Fruit fly (Drosophila melanogaster) whole organism, embryonic: ENCODE measurements around the gene CG5644.

Experiments used
- Bgb ChIP-seq: fragments of 200-800 bp; sonication (Bioruptor generic); IDR thresholded peaks from 2 replicates; pipeline ENCODE4 v1.3.6; 2022; ENCODE audit warnings: missing biosample characterization, missing genetic modification characterization; ENCODE audit not compliant: partially characterized antibody
- CG11456 ChIP-seq: fragments of 200-800 bp; sonication (Bioruptor generic); IDR thresholded peaks from 3 replicates; pipeline ENCODE4 v1.3.6; 2022; ENCODE audit warnings: missing biosample characterization, missing genetic modification characterization
- CG12219 ChIP-seq: fragments of 200-800 bp; sonication (Bioruptor generic); optimal IDR thresholded peaks from 3 replicates; lab custom pipeline; 2018; ENCODE audit warnings: missing biosample characterization, mild to moderate bottlenecking, missing genetic modification characterization
- CG12391 ChIP-seq: fragments of 200-800 bp; sonication (Bioruptor generic); optimal IDR thresholded peaks from 3 replicates; lab custom pipeline; 2018; ENCODE audit warnings: missing biosample characterization, mild to moderate bottlenecking, missing genetic modification characterization, moderate library complexity
- CG13287 ChIP-seq: fragments of 200-800 bp; sonication (Bioruptor generic); IDR thresholded peaks from 2 replicates; pipeline ENCODE4 v1.3.6; 2022; ENCODE audit warnings: missing biosample characterization, missing genetic modification characterization; ENCODE audit not compliant: partially characterized antibody
- CG15514 ChIP-seq: fragments of 200-800 bp; sonication (Bioruptor generic); optimal IDR thresholded peaks from 3 replicates; lab custom pipeline; 2017; ENCODE audit warnings: missing biosample characterization, missing genetic modification characterization, mild to moderate bottlenecking, moderate library complexity, missing genetic modification reagents
- CG1603 ChIP-seq: fragments of 200-800 bp; sonication (Bioruptor generic); optimal IDR thresholded peaks from 2 replicates; lab custom pipeline; 2019; ENCODE audit warnings: missing biosample characterization, mild to moderate bottlenecking, missing genetic modification characterization, moderate library complexity
- CG18011 ChIP-seq: fragments of 200-800 bp; sonication (Bioruptor generic); optimal IDR thresholded peaks from 2 replicates; lab custom pipeline; 2017; ENCODE audit warnings: missing biosample characterization, missing genetic modification characterization, mild to moderate bottlenecking, moderate library complexity, missing genotype
- CG2120 ChIP-seq: fragments of 200-800 bp; sonication (Bioruptor generic); optimal IDR thresholded peaks from 3 replicates; lab custom pipeline; 2016; ENCODE audit warnings: missing biosample characterization, missing genetic modification characterization
- CG2202 ChIP-seq: fragments of 200-800 bp; sonication (Bioruptor generic); optimal IDR thresholded peaks from 2 replicates; lab custom pipeline; 2018; ENCODE audit warnings: missing biosample characterization, mild to moderate bottlenecking, missing genetic modification characterization
- CG31388 ChIP-seq: fragments of 200-800 bp; sonication (Bioruptor generic); optimal IDR thresholded peaks from 2 replicates; lab custom pipeline; 2016; ENCODE audit warnings: missing biosample characterization, missing genetic modification characterization
- CG31441 ChIP-seq: fragments of 200-800 bp; sonication (Bioruptor generic); IDR thresholded peaks from 2 replicates; pipeline ENCODE4 v1.3.6; 2022; ENCODE audit warnings: missing biosample characterization, missing genetic modification characterization
- CG34224 ChIP-seq: fragments of 200-800 bp; sonication (Bioruptor generic); IDR thresholded peaks from 3 replicates; pipeline ENCODE4 v1.3.6; 2022; ENCODE audit warnings: missing biosample characterization, missing genetic modification characterization; ENCODE audit not compliant: partially characterized antibody
- CG4820 ChIP-seq: fragments of 200-800 bp; sonication (Bioruptor generic); optimal IDR thresholded peaks from 3 replicates; lab custom pipeline; 2016; ENCODE audit warnings: missing biosample characterization, missing genetic modification characterization
- CG7556 ChIP-seq: fragments of 200-800 bp; sonication (Bioruptor generic); optimal IDR thresholded peaks from 2 replicates; lab custom pipeline; 2017; ENCODE audit warnings: missing biosample characterization, mild to moderate bottlenecking, missing genetic modification characterization
- CG7745 ChIP-seq: fragments of 200-800 bp; sonication (Bioruptor generic); optimal IDR thresholded peaks from 2 replicates; lab custom pipeline; 2018; ENCODE audit warnings: missing biosample characterization, mild to moderate bottlenecking, missing genetic modification characterization, moderate library complexity
- CG8290 ChIP-seq, 3 experiments: fragments of 200-800 bp; sonication (Bioruptor generic); optimal IDR thresholded peaks; 2 replicates each; lab custom pipeline; 2016 to 2019; ENCODE audit warnings: missing biosample characterization in 3 of 3, missing genetic modification characterization in 3 of 3, mild to moderate bottlenecking in 2 of 3, moderate library complexity in 1 of 3
- Camta ChIP-seq: fragments of 200-800 bp; sonication (Bioruptor generic); optimal IDR thresholded peaks from 2 replicates; lab custom pipeline; 2016; ENCODE audit warnings: missing biosample characterization, missing genetic modification characterization
- CoRest ChIP-seq: fragments of 200-800 bp; sonication (Bioruptor generic); optimal IDR thresholded peaks from 3 replicates; lab custom pipeline; 2018; ENCODE audit warnings: missing biosample characterization, mild to moderate bottlenecking, missing genetic modification characterization, moderate library complexity
- Dek ChIP-seq: fragments of 200-800 bp; sonication (Bioruptor generic); optimal IDR thresholded peaks from 3 replicates; lab custom pipeline; 2019; ENCODE audit warnings: missing biosample characterization, mild to moderate bottlenecking, missing genetic modification characterization, moderate library complexity
- Dll ChIP-seq: fragments of 200-800 bp; sonication (Bioruptor generic); IDR thresholded peaks from 4 replicates; pipeline ENCODE4 v1.3.6; 2022; ENCODE audit warnings: missing biosample characterization, missing genetic modification characterization; ENCODE audit not compliant: partially characterized antibody
- Dref ChIP-seq: fragments of 200-800 bp; sonication (Bioruptor generic); IDR thresholded peaks from 2 replicates; pipeline ENCODE4 v1.3.6; 2022; ENCODE audit warnings: missing biosample characterization, missing genetic modification characterization
- HmgD ChIP-seq: fragments of 200-800 bp; sonication (Bioruptor generic); optimal IDR thresholded peaks from 3 replicates; lab custom pipeline; 2016; ENCODE audit warnings: missing biosample characterization, missing genetic modification characterization
- Hr39 ChIP-seq: fragments of >200 bp; optimal IDR thresholded peaks from 2 replicates; lab custom pipeline; 2017
- Myb ChIP-seq: fragments of 200-800 bp; sonication (Bioruptor generic); optimal IDR thresholded peaks from 2 replicates; lab custom pipeline; 2016; ENCODE audit warnings: missing biosample characterization, missing genetic modification characterization
- Opbp ChIP-seq: fragments of 200-800 bp; sonication (Bioruptor generic); IDR thresholded peaks from 3 replicates; pipeline ENCODE4 v1.3.6; 2022; ENCODE audit warnings: missing biosample characterization, missing genetic modification characterization; ENCODE audit not compliant: partially characterized antibody
- Scr ChIP-seq: fragments of 200-800 bp; sonication (Bioruptor generic); IDR thresholded peaks from 2 replicates; pipeline ENCODE4 v1.3.6; 2022; ENCODE audit warnings: missing biosample characterization, missing genetic modification characterization; ENCODE audit not compliant: partially characterized antibody
- Sry-δ ChIP-seq: fragments of 200-800 bp; sonication (Bioruptor generic); optimal IDR thresholded peaks from 2 replicates; lab custom pipeline; 2016; ENCODE audit warnings: missing biosample characterization, missing genetic modification characterization
- YL-1 ChIP-seq: fragments of 200-800 bp; sonication (Bioruptor generic); optimal IDR thresholded peaks from 3 replicates; lab custom pipeline; 2017; ENCODE audit warnings: missing biosample characterization, mild to moderate bottlenecking, missing genetic modification characterization
- ab ChIP-seq: fragments of 200-800 bp; sonication (Bioruptor generic); optimal IDR thresholded peaks from 2 replicates; lab custom pipeline; 2016; ENCODE audit warnings: missing biosample characterization, missing genetic modification characterization
- bcd ChIP-seq: fragments of 200-800 bp; sonication (Bioruptor generic); optimal IDR thresholded peaks from 2 replicates; lab custom pipeline; 2017; ENCODE audit warnings: missing biosample characterization, mild to moderate bottlenecking, missing genetic modification characterization
- bigmax ChIP-seq: fragments of 200-800 bp; sonication (Bioruptor generic); optimal IDR thresholded peaks from 2 replicates; lab custom pipeline; 2018; ENCODE audit warnings: missing biosample characterization, mild to moderate bottlenecking, missing genetic modification characterization
- caup ChIP-seq: fragments of 200-800 bp; sonication (Bioruptor generic); optimal IDR thresholded peaks from 3 replicates; lab custom pipeline; 2017; ENCODE audit warnings: missing biosample characterization, mild to moderate bottlenecking, missing genetic modification characterization, moderate library complexity; ENCODE audit not compliant: severe bottlenecking
- crp ChIP-seq, 2 experiments: fragments of 200-800 bp; sonication (Bioruptor generic); optimal IDR thresholded peaks; 2 replicates in 1 of 2; 3 replicates in 1 of 2; lab custom pipeline; 2017; ENCODE audit warnings: missing biosample characterization in 2 of 2, missing genetic modification characterization in 2 of 2, mild to moderate bottlenecking in 1 of 2, moderate library complexity in 1 of 2
- exex ChIP-seq: fragments of 200-800 bp; sonication (Bioruptor generic); optimal IDR thresholded peaks from 4 replicates; lab custom pipeline; 2018; ENCODE audit warnings: missing biosample characterization, mild to moderate bottlenecking, missing genetic modification characterization, moderate library complexity
- fru ChIP-seq: fragments of >200 bp; optimal IDR thresholded peaks from 2 replicates; lab custom pipeline; 2017
- gfzf ChIP-seq: fragments of 200-800 bp; sonication (Bioruptor generic); optimal IDR thresholded peaks from 2 replicates; lab custom pipeline; 2016; ENCODE audit warnings: missing biosample characterization, mild to moderate bottlenecking, missing genetic modification characterization, moderate library complexity
- jing ChIP-seq: fragments of 200-800 bp; sonication (Bioruptor generic); optimal IDR thresholded peaks from 2 replicates; lab custom pipeline; 2018; ENCODE audit warnings: missing biosample characterization, mild to moderate bottlenecking, missing genetic modification characterization
- nerfin-2 ChIP-seq: fragments of 200-800 bp; sonication (Bioruptor generic); IDR thresholded peaks from 2 replicates; pipeline ENCODE4 v1.3.6; 2022; ENCODE audit warnings: missing biosample characterization, missing genetic modification characterization; ENCODE audit not compliant: partially characterized antibody
- nmo ChIP-seq: fragments of 200-800 bp; sonication (Bioruptor generic); optimal IDR thresholded peaks from 2 replicates; lab custom pipeline; 2018; ENCODE audit warnings: missing biosample characterization, mild to moderate bottlenecking, missing genetic modification characterization, moderate library complexity
- phol ChIP-seq: fragments of 200-800 bp; sonication (Bioruptor generic); optimal IDR thresholded peaks from 3 replicates; lab custom pipeline; 2018; ENCODE audit warnings: missing biosample characterization, mild to moderate bottlenecking, missing genetic modification characterization, moderate library complexity
- pzg ChIP-seq: fragments of 200-800 bp; sonication (Bioruptor generic); optimal IDR thresholded peaks from 3 replicates; lab custom pipeline; 2018; ENCODE audit warnings: missing biosample characterization, mild to moderate bottlenecking, missing genetic modification characterization, moderate library complexity
- ranshi ChIP-seq: fragments of 200-800 bp; sonication (Bioruptor generic); IDR thresholded peaks from 2 replicates; pipeline ENCODE4 v1.3.6; 2022; ENCODE audit warnings: missing biosample characterization, missing genetic modification characterization
- sd ChIP-seq: fragments of 200-800 bp; sonication (Bioruptor generic); optimal IDR thresholded peaks from 3 replicates; lab custom pipeline; 2018; ENCODE audit warnings: missing biosample characterization, mild to moderate bottlenecking, missing genetic modification characterization, moderate library complexity
- sim ChIP-seq: fragments of 200-800 bp; sonication (Bioruptor generic); IDR thresholded peaks from 2 replicates; pipeline ENCODE4 v1.3.6; 2022; ENCODE audit warnings: missing biosample characterization, missing genetic modification characterization
- zen2 ChIP-seq: fragments of 200-800 bp; sonication (Bioruptor generic); IDR thresholded peaks from 3 replicates; pipeline ENCODE4 v1.3.6; 2022; ENCODE audit warnings: missing biosample characterization, missing genetic modification characterization; ENCODE audit not compliant: partially characterized antibody

The CG5644 gene

DNA sequence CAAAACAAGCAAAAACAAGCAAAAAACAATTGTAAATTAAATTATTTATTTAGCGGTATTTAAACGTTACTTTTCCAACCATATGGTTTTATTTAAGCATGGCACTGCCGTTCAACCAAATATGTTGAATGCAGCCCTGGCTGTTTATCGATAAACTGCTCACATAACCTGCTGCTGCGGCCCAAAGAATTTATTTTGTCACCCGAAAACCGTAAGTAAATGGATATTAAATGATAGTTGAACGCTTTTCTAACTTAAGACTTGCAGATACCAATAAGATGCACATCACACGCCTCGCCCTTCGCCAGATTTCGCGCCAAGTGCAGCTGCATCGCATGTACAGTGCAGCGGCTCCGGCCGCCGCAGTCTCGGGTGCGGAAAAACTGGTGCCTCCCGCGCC lies 23.0 kb downstream of the CG5644 start, which contains the start of gene mRpL12 (continued):
- TF ChIP-seq CG31388 (GFP tag; lab: Kevin White, UChicago) (no peak), Scr (GFP tag; lab: Robert Waterston, UW) (peak; percentile 31; the same call in 1 of the 2 replicates), crp (GFP tag; optimal IDR thresholded peaks at IDR 0.05; lab: Kevin White, UChicago) (peak; percentile 7 to 83), CG7745 (tag; lab: Kevin White, UChicago) (no peak), bcd (GFP tag; lab: Kevin White, UChicago) (no peak), CoRest (tag; lab: Kevin White, UChicago) (peak; percentile 19), Dll (GFP tag; lab: Robert Waterston, UW) (peak; percentile 52; the same call in 1 of the 4 replicates), Hr39 (lab: Kevin White, UChicago) (no peak), ranshi (GFP tag; lab: Robert Waterston, UW) (no peak), YL-1 (peak; percentile 48), phol (tag; lab: Kevin White, UChicago) (peak; percentile 25), zen2 (peak; percentile 55; the same call in 1 of the 3 replicates), sim (GFP tag; lab: Robert Waterston, UW) (no peak), Myb (GFP tag; lab: Kevin White, UChicago) (peak; percentile 91), CG13287 (GFP tag; lab: Robert Waterston, UW) (peak; percentile 49), CG12391 (tag; lab: Kevin White, UChicago) (peak; percentile 1), nmo (GFP tag; lab: Kevin White, UChicago) (peak; percentile 2), Opbp (peak; percentile 22; the same call in 1 of the 3 replicates), caup (GFP tag; lab: Kevin White, UChicago) (no peak), Dek (tag; lab: Kevin White, UChicago) (no peak), CG8290 (GFP tag; optimal IDR thresholded peaks at IDR 0.05; lab: Kevin White, UChicago) (no peak), CG8290 (tag; optimal IDR thresholded peaks at IDR 0.05; lab: Kevin White, UChicago) (no peak), CG4820 (GFP tag; lab: Kevin White, UChicago) (no peak), CG18011 (GFP tag; lab: Kevin White, UChicago) (no peak), pzg (GFP tag; lab: Kevin White, UChicago) (peak; percentile 66), fru (lab: Kevin White, UChicago) (no peak), sd (no peak), CG31441 (GFP tag; lab: Robert Waterston, UW) (no peak), CG34224 (GFP tag; lab: Robert Waterston, UW) (peak; percentile 50; the same call in 1 of the 3 replicates), CG2202 (tag; lab: Kevin White, UChicago) (no peak), CG12219 (GFP tag; lab: Kevin White, UChicago) (no peak), CG7556 (GFP tag; lab: Kevin White, UChicago) (no peak), Dref (GFP tag; lab: Robert Waterston, UW) (peak; percentile 83), CG1603 (tag; lab: Kevin White, UChicago) (peak; percentile 54), HmgD (GFP tag; lab: Kevin White, UChicago) (no peak), Bgb (GFP tag; lab: Robert Waterston, UW) (peak; percentile 23; the same call in 1 of the 2 replicates), CG11456 (GFP tag; lab: Robert Waterston, UW) (no peak), Camta (GFP tag; lab: Kevin White, UChicago) (no peak), ab (GFP tag; lab: Kevin White, UChicago) (no peak), CG15514 (GFP tag; lab: Kevin White, UChicago) (peak; percentile 44), gfzf (GFP tag; lab: Kevin White, UChicago) (peak; percentile 26), Sry-δ (GFP tag; lab: Kevin White, UChicago) (peak; percentile 54), bigmax (peak; percentile 90), jing (GFP tag; lab: Kevin White, UChicago) (no peak), CG2120 (GFP tag; lab: Kevin White, UChicago) (peak; percentile 23), nerfin-2 (GFP tag; lab: Robert Waterston, UW) (peak; percentile 32; the same call in 1 of the 2 replicates), exex (no peak)
